Fruit fly (Drosophila melanogaster): ENCODE measurements around the gene Spc105R.

The Spc105R gene

dm6 chr3L:20784812-20785671 is 15.2 kb upstream of the Spc105R start:
- no peak for TF ChIP-seq CG8478 (optimal IDR thresholded peaks at IDR 0.05)
- no peak for TF ChIP-seq CTCF (optimal IDR thresholded peaks at IDR 0.05)

dm6 chr3L:20785742-20786427 is 14.3 kb upstream of the Spc105R start, which contains the start of gene Pcif1:
Pcif1 (minus strand) TSS chr3L:20786197.
- TF ChIP-seq CTCF (optimal IDR thresholded peaks at IDR 0.05) (peak in 1 of 2 experiments; percentile 33), CG8478 (optimal IDR thresholded peaks at IDR 0.05) (no peak)

dm6 chr3L:20787835-20788380 is 12.3 kb upstream of the Spc105R start, which contains the start of gene CG11396:
CG11396 (minus strand) TSS chr3L:20788137.
- no peak for TF ChIP-seq CTCF (optimal IDR thresholded peaks at IDR 0.05)
- TF ChIP-seq CG8478 (optimal IDR thresholded peaks at IDR 0.05) = no peak

dm6 chr3L:20789299-20789698 is 10.9 kb upstream of the Spc105R start:
- TF ChIP-seq CG8478 (optimal IDR thresholded peaks at IDR 0.05) = no peak
- TF ChIP-seq CTCF (optimal IDR thresholded peaks at IDR 0.05) = no peak

- TF ChIP-seq CG8478 (optimal IDR thresholded peaks at IDR 0.05) = no peak
- TF ChIP-seq CTCF (optimal IDR thresholded peaks at IDR 0.05) = no peak
These were observed 7.5 kb upstream of the Spc105R start, which contains the start of gene Six4 for dm6 chr3L:20792693-20793092. Six4 (minus strand) TSS chr3L:20792777.

dm6 chr3L:20796757-20797156 is 3.5 kb upstream of the Spc105R start:
- TF ChIP-seq CTCF (optimal IDR thresholded peaks at IDR 0.05) (no peak), CG8478 (optimal IDR thresholded peaks at IDR 0.05) (no peak)

dm6 chr3L:20797379-20797778 is 2.8 kb upstream of the Spc105R start:
- TF ChIP-seq CG8478 (optimal IDR thresholded peaks at IDR 0.05) (no peak), CTCF (optimal IDR thresholded peaks at IDR 0.05) (no peak)

- no peak for TF ChIP-seq CG8478 (optimal IDR thresholded peaks at IDR 0.05)
- TF ChIP-seq CTCF (optimal IDR thresholded peaks at IDR 0.05) = peak; percentile 86 to 91
These were observed 1.8 kb upstream of the Spc105R start, which contains the start of the genes CG3698 and tzn for dm6 chr3L:20798325-20798846. CG3698 (minus strand) TSS chr3L:20798375. tzn (plus strand) TSS chr3L:20798645.

- TF ChIP-seq CTCF (optimal IDR thresholded peaks at IDR 0.05) = no peak
- TF ChIP-seq CG8478 (optimal IDR thresholded peaks at IDR 0.05) = no peak
These were observed 9.1 kb downstream of the Spc105R start, which contains the start of the genes CG3634 and HIPP1 for dm6 chr3L:20809088-20809999. CG3634 (minus strand) TSS chr3L:20809272. HIPP1 (plus strand) TSS chr3L:20809669.

dm6 chr3L:20815666-20816375 is 15.6 kb downstream of the Spc105R start, which contains the start of the genes CG3618 and Pka-R1:
CG3618 (minus strand) TSS chr3L:20816075.
Pka-R1 (plus strand) TSS chr3L:20816118.
- TF ChIP-seq CTCF (optimal IDR thresholded peaks at IDR 0.05) (no peak), CG8478 (optimal IDR thresholded peaks at IDR 0.05) (no peak)

dm6 chr3L:20817927-20818326 is 17.7 kb downstream of the Spc105R start, which contains the start of gene Mst77F:
Mst77F (minus strand) TSS chr3L:20818027.
- TF ChIP-seq CTCF (optimal IDR thresholded peaks at IDR 0.05) (no peak), CG8478 (optimal IDR thresholded peaks at IDR 0.05) (no peak)

- no peak for TF ChIP-seq CG8478 (optimal IDR thresholded peaks at IDR 0.05)
- no peak for TF ChIP-seq CTCF (optimal IDR thresholded peaks at IDR 0.05)
These were observed 23.1 kb downstream of the Spc105R start for dm6 chr3L:20823206-20823803.
